Worm (Caenorhabditis elegans): ENCODE results near the gene sri-63.

DNA sequence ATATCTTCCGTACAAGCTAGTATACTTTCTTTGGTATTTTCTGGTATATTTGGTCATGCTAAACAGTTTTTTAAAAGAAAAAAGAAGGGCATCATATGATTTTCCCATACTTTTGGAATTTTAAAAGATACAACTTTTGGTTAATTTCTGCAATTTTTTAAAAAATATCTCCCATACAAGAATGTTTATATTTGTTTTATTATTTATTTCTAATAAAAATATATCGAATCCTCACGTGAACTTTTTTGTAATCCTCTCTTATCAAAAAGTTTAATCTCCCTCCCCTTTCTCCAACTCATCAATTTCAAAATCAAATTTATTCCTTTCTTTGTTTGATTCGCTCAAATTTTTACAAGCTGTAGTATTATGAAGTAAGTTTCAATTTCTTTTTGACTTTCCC lies 4.8 kb upstream of the sri-63 start, which contains the start of gene nep-13:
- TF ChIP-seq unc-39 (tag; optimal IDR thresholded peaks at IDR 0.05) (no peak), lin-39 (tag; optimal IDR thresholded peaks at IDR 0.05) (no peak), ama-1 (optimal IDR thresholded peaks at IDR 0.05) (no peak), lin-15B (tag; optimal IDR thresholded peaks at IDR 0.05) (no peak), skn-1 (tag; optimal IDR thresholded peaks at IDR 0.05) (no peak), aly-2 (tag; optimal IDR thresholded peaks at IDR 0.05) (no peak), ceh-82 (tag; optimal IDR thresholded peaks at IDR 0.05) (no peak), nhr-76 (tag; optimal IDR thresholded peaks at IDR 0.05) (no peak)

Data from whole organism, L4 larva.